Worm (Caenorhabditis elegans): ENCODE results near the gene gpa-2.

- no peak for TF ChIP-seq pha-4 (tag; optimal IDR thresholded peaks at IDR 0.05)
- TF ChIP-seq elt-1 (tag; optimal IDR thresholded peaks at IDR 0.05; ENCODE audit: borderline replicate concordance, insufficient read depth), result no peak
- no peak for TF ChIP-seq nhr-12 (tag; optimal IDR thresholded peaks at IDR 0.05)
- TF ChIP-seq sptf-1 (tag; optimal IDR thresholded peaks at IDR 0.05), result no peak
- no peak for TF ChIP-seq elt-3 (tag; optimal IDR thresholded peaks at IDR 0.05)
- no peak for TF ChIP-seq blmp-1 (tag; optimal IDR thresholded peaks at IDR 0.05)
- no peak for TF ChIP-seq mep-1 (tag; optimal IDR thresholded peaks at IDR 0.05)
- TF ChIP-seq ztf-11 (tag; optimal IDR thresholded peaks at IDR 0.05), result no peak
- no peak for TF ChIP-seq ceh-43 (GFP tag; optimal IDR thresholded peaks at IDR 0.05)
Observed at ce11 chrV:8379206-8379605, 8.4 kb downstream of the gpa-2 start, which contains the start of gene F52E1.5.

Measured in whole organism, mixed stage, embryonic.